Worm (Caenorhabditis elegans) whole organism, L4/young adult: ENCODE measurements around the gene col-159.

Experiments used
- W03F9.2 ChIP-seq: fragments of 150-350 bp; optimal IDR thresholded peaks from 2 replicates; lab custom pipeline; 2014; ENCODE audit warnings: missing biosample characterization, missing genetic modification characterization
- dao-5 ChIP-seq: sonication (generic microtip); optimal IDR thresholded peaks from 2 replicates; lab custom pipeline; 2016; ENCODE audit warnings: missing genotype, missing genetic modification characterization, moderate library complexity, missing compliant biosample characterization
- him-1 ChIP-seq: sonication (generic microtip); optimal IDR thresholded peaks from 2 replicates; lab custom pipeline; 2016; ENCODE audit warnings: missing genotype, missing genetic modification reagents, missing genetic modification characterization, missing compliant biosample characterization

The col-159 gene

DNA sequence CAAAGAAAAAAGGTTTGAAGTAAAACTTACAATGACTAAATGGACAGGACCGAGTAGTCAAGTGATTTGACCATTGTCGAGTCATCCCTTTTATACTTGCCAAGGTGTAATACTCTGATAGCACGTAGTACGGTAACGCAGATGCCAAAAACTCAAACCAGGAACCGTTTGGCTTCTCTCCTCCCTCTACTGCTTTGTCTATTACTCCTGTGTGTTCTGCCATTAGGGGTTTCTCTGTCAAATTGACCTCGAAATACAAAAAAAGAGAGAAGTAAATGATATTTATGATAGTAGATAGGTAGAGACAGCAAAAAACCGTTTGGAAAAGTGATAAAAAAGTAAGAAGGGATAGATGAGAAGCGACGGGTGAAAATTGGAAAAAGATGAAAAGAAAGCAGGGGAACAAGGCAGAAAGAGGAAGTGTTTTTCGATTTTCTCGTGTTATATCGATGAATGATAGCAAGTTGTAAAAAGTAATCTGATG, at the start of gene col-159, which contains the start of gene col-160:
Gene col-159, minus strand, starts transcription at position 51 of the 484 bp plus-strand sequence.
Gene col-160, minus strand, starts transcription at position 63 of the 484 bp plus-strand sequence.
- TF ChIP-seq W03F9.2 (tag; lab: Kevin White, UChicago) (no peak), dao-5 (tag; lab: Kevin White, UChicago) (no peak), him-1 (tag; lab: Kevin White, UChicago) (no peak)

DNA sequence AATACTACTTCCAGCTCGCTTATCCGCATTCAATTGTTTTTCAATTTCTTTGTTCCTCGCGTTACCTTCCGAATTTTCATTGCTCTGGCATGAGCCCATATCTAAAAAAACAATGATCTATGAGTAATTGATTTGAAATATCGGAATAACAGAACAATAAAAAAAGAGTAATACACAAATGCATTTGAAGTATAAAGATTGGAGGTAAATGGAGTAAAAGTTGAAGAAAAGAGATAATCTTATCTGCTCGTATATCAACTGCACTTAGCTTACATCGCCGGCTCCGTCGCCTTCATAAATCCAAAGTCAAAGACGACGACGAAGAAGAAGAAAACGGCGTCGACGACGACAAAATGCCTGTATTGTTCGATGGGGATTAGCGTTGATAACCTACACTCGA, 47.5 kb upstream of the col-159 start, which contains the start of gene odr-3:
Gene odr-3, minus strand, starts transcription at position 101 of the 400 bp plus-strand sequence.
- TF ChIP-seq him-1 (tag; lab: Kevin White, UChicago), result no peak
- TF ChIP-seq W03F9.2 (tag; lab: Kevin White, UChicago), result no peak
- TF ChIP-seq dao-5 (tag; lab: Kevin White, UChicago), result no peak

DNA sequence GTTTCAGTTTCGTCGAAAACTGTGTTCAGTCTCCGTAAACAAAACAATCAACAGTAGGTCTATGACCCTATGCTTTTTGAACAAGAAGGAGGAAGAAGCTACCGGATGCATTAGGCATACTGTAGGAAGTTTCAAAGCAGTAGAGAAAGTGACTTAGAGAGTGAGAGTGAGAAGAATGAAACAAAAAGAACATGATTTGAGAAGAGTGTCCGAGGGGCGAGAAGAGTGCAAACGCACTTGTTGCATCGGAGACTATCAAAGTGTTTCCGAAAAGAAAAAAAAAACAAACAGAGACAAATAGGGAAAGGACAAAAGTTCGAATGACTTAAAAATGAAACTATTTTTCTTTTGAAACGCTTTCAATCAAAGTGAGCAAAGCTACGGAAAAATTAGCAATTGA, 41.2 kb upstream of the col-159 start:
- TF ChIP-seq W03F9.2 (tag; lab: Kevin White, UChicago) (no peak), him-1 (tag; lab: Kevin White, UChicago) (no peak), dao-5 (tag; lab: Kevin White, UChicago) (no peak)

DNA sequence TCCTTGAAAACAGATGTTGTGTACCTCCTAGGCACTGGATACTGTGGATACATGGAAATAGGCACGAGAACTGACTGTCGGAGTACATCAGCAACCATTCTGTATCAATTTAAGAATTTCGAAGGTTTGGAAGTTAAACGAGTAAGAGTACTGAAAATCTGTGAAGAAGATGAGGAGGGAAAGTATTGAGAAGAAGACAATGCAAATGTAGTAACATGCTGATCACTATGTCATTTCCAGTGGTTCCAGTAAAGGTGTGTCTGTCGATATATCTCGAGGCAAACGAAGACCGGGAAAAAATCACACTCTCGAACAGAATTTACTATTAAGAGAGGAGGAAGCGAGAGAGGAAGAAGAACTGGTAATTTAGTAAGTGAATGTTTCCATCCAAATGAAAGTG, 34.5 kb upstream of the col-159 start, which contains the start of gene dmd-10:
Gene dmd-10, minus strand, starts transcription at position 101 of the 400 bp plus-strand sequence.
- TF ChIP-seq dao-5 (tag; lab: Kevin White, UChicago), result no peak
- no peak for TF ChIP-seq him-1 (tag; lab: Kevin White, UChicago)
- TF ChIP-seq W03F9.2 (tag; lab: Kevin White, UChicago), result no peak

DNA sequence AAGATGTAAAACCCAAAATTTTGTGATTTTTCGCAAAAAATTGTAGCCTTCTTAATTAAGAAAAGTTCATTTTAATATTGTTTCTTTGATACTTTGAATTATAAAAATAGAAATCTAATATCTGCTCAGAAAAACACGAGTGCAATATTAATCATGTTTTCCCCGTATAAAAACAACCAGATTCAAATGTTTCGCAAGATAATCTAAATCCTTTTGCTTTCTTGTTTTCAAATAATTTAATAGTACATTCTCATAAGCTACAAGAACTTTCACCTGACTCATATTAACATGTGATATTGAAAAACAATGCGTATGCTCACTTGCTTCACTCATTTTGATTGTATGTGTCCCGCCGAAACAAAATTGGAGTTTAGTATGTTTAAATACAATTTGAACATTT, 33.3 kb upstream of the col-159 start:
- TF ChIP-seq W03F9.2 (tag; lab: Kevin White, UChicago), result no peak
- TF ChIP-seq dao-5 (tag; lab: Kevin White, UChicago), result no peak

DNA sequence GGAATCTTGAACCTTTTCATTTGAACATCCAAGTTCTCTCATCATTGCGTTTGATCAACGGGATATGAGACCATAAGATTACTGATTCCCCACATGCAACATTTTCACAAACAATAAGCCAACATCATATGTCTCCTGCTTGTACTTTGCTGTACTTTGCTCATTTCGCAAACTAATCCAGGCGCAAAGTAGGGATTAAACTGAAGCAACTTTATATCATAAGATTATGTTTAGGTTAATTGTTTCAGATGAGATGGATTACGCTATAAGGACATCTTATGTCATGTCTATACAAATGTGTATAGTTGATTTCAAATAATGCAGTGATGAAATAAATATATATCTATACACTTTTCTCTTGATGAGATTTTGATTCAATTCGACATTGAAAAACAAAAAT, 27.6 kb upstream of the col-159 start:
- TF ChIP-seq him-1 (tag; lab: Kevin White, UChicago), result no peak
- TF ChIP-seq W03F9.2 (tag; lab: Kevin White, UChicago), result no peak
- TF ChIP-seq dao-5 (tag; lab: Kevin White, UChicago), result no peak

DNA sequence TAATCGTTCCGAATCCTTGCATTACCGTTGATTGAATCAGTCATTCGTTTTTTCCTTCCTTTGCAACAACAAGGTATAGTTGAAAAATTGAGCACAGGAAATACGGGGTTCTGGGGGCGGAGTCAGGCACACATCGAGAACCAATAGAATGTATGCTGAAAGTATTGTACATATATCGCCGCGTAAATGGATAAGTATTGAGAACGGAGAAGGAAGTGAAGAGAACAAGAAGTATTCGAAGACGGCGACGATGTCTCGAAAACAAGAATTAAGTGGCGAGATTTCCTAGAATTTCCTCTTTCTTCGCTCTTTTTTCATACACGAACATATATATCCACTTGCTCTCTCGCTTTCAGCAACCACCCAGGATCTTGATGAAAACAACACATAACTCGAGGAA, 19.1 kb upstream of the col-159 start:
- TF ChIP-seq him-1 (tag; lab: Kevin White, UChicago), result no peak
- TF ChIP-seq W03F9.2 (tag; lab: Kevin White, UChicago), result no peak
- TF ChIP-seq dao-5 (tag; lab: Kevin White, UChicago), result no peak

DNA sequence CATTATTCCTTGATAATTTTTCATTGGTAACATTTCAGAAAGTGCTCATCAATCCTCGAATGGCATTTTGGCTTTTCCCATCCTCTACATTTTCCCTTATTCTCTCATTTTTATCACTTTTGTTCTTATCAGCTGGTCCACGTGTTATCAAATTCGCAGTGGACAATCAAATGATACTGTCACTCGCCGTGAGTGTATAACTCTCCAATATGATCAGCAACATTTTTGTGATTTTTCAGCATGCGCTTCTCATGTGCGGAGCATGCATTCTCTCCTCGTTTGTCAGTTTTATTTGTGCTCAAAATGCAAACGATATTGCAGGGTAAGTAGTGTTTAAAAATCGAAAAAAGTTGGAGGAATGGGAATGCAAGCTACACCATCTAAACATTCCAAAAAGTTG, 10.6 kb upstream of the col-159 start:
- TF ChIP-seq W03F9.2 (tag; lab: Kevin White, UChicago) (no peak), dao-5 (tag; lab: Kevin White, UChicago) (no peak), him-1 (tag; lab: Kevin White, UChicago) (no peak)

DNA sequence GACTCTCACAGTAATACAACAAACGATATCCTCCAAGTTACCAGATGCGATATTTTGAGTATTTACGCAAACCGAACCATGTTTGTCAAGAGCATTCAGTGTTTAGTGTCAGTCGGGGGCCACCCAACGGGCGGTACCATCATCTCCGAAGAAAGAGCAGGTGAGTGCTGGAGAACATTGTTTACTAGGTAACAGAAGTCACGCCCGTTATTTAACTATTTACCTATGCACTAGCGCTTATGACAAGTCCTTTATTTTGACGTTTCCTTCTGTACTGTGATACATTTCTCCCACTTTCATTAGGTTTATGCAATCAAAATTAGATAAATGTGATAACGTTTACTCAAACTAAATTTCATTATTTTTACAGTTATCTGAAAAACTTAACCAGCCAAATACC, 7.6 kb upstream of the col-159 start, which contains the start of gene F57B1.6:
Gene F57B1.6, plus strand, starts transcription at position 79 of the 400 bp plus-strand sequence.
- no peak for TF ChIP-seq him-1 (tag; lab: Kevin White, UChicago)
- no peak for TF ChIP-seq dao-5 (tag; lab: Kevin White, UChicago)
- TF ChIP-seq W03F9.2 (tag; lab: Kevin White, UChicago), result no peak

DNA sequence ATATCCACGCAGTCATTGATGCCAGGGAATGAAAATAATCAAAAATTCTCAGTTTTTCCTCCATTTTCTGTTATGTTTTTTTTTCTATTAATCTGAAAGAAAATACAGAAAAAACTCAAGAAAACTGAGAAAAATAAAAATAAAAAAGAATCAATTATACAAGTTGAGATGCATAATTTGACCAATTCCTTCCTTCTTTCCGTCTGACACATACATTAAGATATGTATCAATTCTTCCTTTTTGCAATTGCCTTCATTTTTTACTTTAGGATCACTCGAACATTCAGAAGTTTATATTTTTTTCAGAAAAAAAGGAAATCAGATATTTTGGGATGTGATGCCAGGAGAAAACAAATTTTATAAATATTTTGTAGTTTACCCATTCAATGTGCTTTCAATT, 5.4 kb upstream of the col-159 start, which contains the start of gene F57B1.5:
Gene F57B1.5, plus strand, starts transcription at position 301 of the 400 bp plus-strand sequence.
- TF ChIP-seq dao-5 (tag; lab: Kevin White, UChicago) (no peak), W03F9.2 (tag; lab: Kevin White, UChicago) (no peak), him-1 (tag; lab: Kevin White, UChicago) (no peak)

DNA sequence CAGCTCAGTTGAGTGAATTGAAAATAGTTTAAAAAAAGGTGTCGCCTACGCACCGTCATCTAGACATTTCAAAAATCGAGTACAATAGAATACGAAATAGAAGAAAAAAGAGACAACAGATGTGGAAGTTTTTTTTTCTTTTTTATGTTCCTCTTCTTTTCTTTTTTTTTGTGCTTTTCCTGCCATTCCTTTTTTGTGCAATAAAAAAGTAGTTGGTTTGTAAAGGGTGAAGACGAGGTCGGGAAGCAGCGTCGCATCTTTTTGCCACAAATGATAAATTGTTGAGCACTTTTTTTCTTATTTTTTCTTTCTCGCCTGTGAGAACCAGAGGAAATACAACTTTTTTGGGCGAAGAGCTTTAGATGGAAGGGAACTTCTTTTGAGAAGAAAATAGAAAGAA, 4.5 kb upstream of the col-159 start:
- TF ChIP-seq W03F9.2 (tag; lab: Kevin White, UChicago) (no peak), dao-5 (tag; lab: Kevin White, UChicago) (no peak), him-1 (tag; lab: Kevin White, UChicago) (no peak)

DNA sequence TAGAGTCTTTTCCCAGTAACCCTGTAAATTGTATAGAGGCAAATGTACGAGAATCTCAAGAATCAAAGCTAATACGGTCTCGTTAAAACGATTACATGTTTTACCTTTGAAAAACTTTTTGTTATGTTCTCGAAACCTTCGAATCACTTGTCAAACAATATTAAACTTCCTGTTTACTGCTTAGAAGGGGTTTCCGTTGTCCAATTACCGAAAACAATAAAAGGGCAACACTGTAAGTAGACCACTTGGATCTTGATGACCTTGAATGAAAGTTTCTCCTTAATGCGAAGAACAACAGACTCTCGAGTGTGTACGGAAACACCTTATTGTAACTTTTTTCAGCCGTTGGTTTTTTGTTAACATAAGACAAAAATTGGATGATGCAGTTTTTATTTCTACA, 1.4 kb downstream of the col-159 start:
- TF ChIP-seq him-1 (tag; lab: Kevin White, UChicago), result no peak
- no peak for TF ChIP-seq dao-5 (tag; lab: Kevin White, UChicago)
- no peak for TF ChIP-seq W03F9.2 (tag; lab: Kevin White, UChicago)

DNA sequence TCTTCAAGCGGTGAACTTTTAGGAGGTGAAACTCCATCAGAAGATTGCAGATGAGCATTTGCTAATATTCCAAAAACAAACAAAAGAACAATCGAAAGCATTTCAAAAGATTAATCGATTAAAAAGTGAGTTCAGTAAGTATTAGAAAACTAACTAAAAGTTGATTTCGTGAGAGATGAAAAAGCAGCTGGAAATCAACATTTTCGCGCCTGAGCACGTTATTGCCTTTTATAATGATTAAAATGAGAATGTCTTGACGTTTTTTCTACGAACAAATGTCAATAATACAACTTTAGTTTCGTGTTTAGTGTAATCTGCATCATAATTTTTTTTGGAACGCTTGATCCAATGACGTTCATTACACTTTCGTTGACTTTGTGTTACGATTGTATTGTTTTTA, 4.2 kb downstream of the col-159 start, which contains the start of gene F57B1.9:
Gene F57B1.9, minus strand, starts transcription at position 101 of the 400 bp plus-strand sequence.
- no peak for TF ChIP-seq him-1 (tag; lab: Kevin White, UChicago)
- TF ChIP-seq dao-5 (tag; lab: Kevin White, UChicago), result no peak
- no peak for TF ChIP-seq W03F9.2 (tag; lab: Kevin White, UChicago)

DNA sequence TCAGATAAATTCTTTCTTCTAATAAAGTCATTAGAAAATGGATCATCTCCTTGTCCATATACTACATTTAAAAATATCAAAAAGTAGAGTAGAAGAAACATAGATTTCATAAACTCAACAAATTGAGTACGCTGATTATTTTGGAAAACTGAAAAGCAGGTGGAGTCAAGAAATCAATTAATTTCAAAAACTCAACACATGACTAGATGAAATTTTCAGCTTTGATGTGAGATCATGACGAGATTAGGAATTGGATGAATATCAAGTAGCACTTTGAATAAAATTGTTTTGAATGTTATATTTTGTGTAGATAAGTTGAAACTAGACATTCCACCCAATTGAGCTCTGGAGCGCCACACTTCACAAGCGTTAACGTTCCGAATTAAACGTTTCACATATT, 6.4 kb downstream of the col-159 start, which contains the start of gene F57B1.1:
Gene F57B1.1, minus strand, starts transcription at position 101 of the 400 bp plus-strand sequence.
- no peak for TF ChIP-seq him-1 (tag; lab: Kevin White, UChicago)
- TF ChIP-seq dao-5 (tag; lab: Kevin White, UChicago), result no peak
- TF ChIP-seq W03F9.2 (tag; lab: Kevin White, UChicago), result no peak
